Fruit fly (Drosophila melanogaster): ENCODE measurements around the gene CG9981.

Gene CG9981

DNA sequence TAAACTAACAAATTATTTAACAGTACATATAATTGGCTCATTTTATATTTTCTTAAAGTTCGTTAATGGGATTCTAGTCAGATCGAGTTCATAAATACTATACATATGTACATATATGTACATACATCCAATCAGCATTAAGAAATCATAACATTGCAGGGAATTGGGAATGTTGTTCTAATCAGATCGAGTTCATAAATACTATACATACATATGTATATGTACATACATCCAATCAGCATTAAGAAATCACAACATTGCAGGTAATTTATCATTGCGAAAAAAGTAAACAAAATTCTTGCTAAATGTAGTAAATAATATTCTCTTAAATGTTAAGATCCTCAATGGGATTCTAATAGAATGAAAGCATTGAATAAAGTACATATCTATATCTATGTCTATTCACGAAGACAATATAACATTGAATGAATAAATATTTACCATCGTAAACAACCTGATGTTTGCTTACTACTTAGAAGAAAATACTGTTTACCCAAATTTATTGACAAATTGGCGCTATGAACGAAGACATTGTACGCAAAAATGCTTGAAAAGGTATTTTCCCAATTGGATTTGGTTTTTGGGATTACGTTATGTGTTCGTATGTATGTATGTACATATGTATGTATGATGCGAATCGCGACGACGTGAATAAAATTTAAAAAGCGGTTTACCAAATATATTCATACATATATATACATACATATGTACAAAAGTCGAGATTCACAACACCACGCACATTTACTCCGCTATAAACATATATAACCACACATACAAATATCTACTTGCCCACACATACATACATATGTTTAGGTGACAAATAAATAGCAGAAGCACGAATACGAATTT is 21.0 kb downstream of the CG9981 start (continued):
- TF ChIP-seq jumu (GFP tag; optimal IDR thresholded peaks at IDR 0.05) (no peak), CG11456 (GFP tag; IDR thresholded peaks at IDR 0.05) (0 out of 3 replicates have a peak, but pooled peaks have one; percentile 57), CG1529 (GFP tag; optimal IDR thresholded peaks at IDR 0.05) (peak; percentile 62), Ets97D (GFP tag; optimal IDR thresholded peaks at IDR 0.05) (no peak), Fer1 (GFP tag; optimal IDR thresholded peaks at IDR 0.05) (peak; percentile 92), danr (GFP tag; IDR thresholded peaks at IDR 0.05) (peak; percentile 26; the same call in 1 of the 2 replicates), CG9817 (tag; optimal IDR thresholded peaks at IDR 0.05) (peak; percentile 56), CG15011 (GFP tag; optimal IDR thresholded peaks at IDR 0.05) (peak; percentile 91), CG2116 (GFP tag; optimal IDR thresholded peaks at IDR 0.05) (peak; percentile 53), sisA (GFP tag; IDR thresholded peaks at IDR 0.05) (no peak), wek (GFP tag; optimal IDR thresholded peaks at IDR 0.05) (peak; percentile 84), cg (GFP tag; optimal IDR thresholded peaks at IDR 0.05) (peak; percentile 76), Dek (tag; optimal IDR thresholded peaks at IDR 0.05) (no peak), Nf-YC (tag; optimal IDR thresholded peaks at IDR 0.05) (peak; percentile 65), tgo (GFP tag; IDR thresholded peaks at IDR 0.05) (no peak), Bteb2 (GFP tag; optimal IDR thresholded peaks at IDR 0.05) (peak; percentile 72), CG5245 (GFP tag; optimal IDR thresholded peaks at IDR 0.05) (peak; percentile 15), slou (GFP tag; optimal IDR thresholded peaks at IDR 0.05) (peak; percentile 64), lilli (GFP tag; optimal IDR thresholded peaks at IDR 0.05) (peak; percentile 51), CG2120 (GFP tag; optimal IDR thresholded peaks at IDR 0.05) (peak; percentile 76), CG2199 (GFP tag; IDR thresholded peaks at IDR 0.05) (no peak), CG14667 (GFP tag; IDR thresholded peaks at IDR 0.05) (no peak), Hr51 (GFP tag; optimal IDR thresholded peaks at IDR 0.05) (peak in 1 of 2 experiments; percentile 4), CG3726 (GFP tag; IDR thresholded peaks at IDR 0.05) (no peak; the same call in 2 of the 3 replicates), CG8924 (tag; optimal IDR thresholded peaks at IDR 0.05) (peak; percentile 78), sima (GFP tag; optimal IDR thresholded peaks at IDR 0.05) (peak; percentile 38), NC2β (GFP tag; optimal IDR thresholded peaks at IDR 0.05) (peak; percentile 34), CG30431 (GFP tag; optimal IDR thresholded peaks at IDR 0.05) (no peak), dan (GFP tag; IDR thresholded peaks at IDR 0.05) (no peak), pfk (GFP tag; optimal IDR thresholded peaks at IDR 0.05) (peak; percentile 73), CG31224 (GFP tag; IDR thresholded peaks at IDR 0.05) (peak; percentile 40; the same call in 1 of the 2 replicates), org-1 (GFP tag; optimal IDR thresholded peaks at IDR 0.05) (peak; percentile 64), Chrac-16 (GFP tag; optimal IDR thresholded peaks at IDR 0.05) (no peak), gro (GFP tag; optimal IDR thresholded peaks at IDR 0.05) (peak; percentile 72), CG2712 (tag; optimal IDR thresholded peaks at IDR 0.05) (peak; percentile 57), wor (GFP tag; IDR thresholded peaks at IDR 0.05) (no peak), Atf3 (GFP tag; optimal IDR thresholded peaks at IDR 0.05) (no peak), CG10543 (GFP tag; optimal IDR thresholded peaks at IDR 0.05) (peak; percentile 95), CG18599 (GFP tag; optimal IDR thresholded peaks at IDR 0.05) (peak; percentile 91), grn (GFP tag; optimal IDR thresholded peaks at IDR 0.05) (peak; percentile 72), Usf (GFP tag; optimal IDR thresholded peaks at IDR 0.05) (no peak), gt (GFP tag; IDR thresholded peaks at IDR 0.05) (no peak), kay (GFP tag; optimal IDR thresholded peaks at IDR 0.05) (peak; percentile 43), mam (GFP tag; optimal IDR thresholded peaks at IDR 0.05) (peak; percentile 61), gem (tag; optimal IDR thresholded peaks at IDR 0.05) (peak; percentile 83), Spps (tag; optimal IDR thresholded peaks at IDR 0.05) (peak; percentile 69), z (GFP tag; IDR thresholded peaks at IDR 0.05) (no peak), HLH3B (GFP tag; IDR thresholded peaks at IDR 0.05) (peak; percentile 58; the same call in 1 of the 2 replicates), CG11093 (GFP tag; IDR thresholded peaks at IDR 0.05) (no peak; the same call in 2 of the 3 replicates), HmgZ (tag; optimal IDR thresholded peaks at IDR 0.05) (peak; percentile 94)
